Worm (Caenorhabditis elegans): Measurements from ENCODE around the gene pgp-5.

ce11 chrX:10861673-10862072 is 2.6 kb upstream of the pgp-5 start:
- TF ChIP-seq ets-4 (tag; optimal IDR thresholded peaks at IDR 0.05) = no peak
- no peak for TF ChIP-seq ceh-34 (tag; optimal IDR thresholded peaks at IDR 0.05)
- no peak for TF ChIP-seq fkh-10 (GFP tag; optimal IDR thresholded peaks at IDR 0.05)
- no peak for TF ChIP-seq unc-86 (tag; optimal IDR thresholded peaks at IDR 0.05)
- TF ChIP-seq pros-1 (tag; optimal IDR thresholded peaks at IDR 0.05) = no peak
- no peak for TF ChIP-seq ceh-30 (tag; optimal IDR thresholded peaks at IDR 0.05)
- TF ChIP-seq pqm-1 (tag; optimal IDR thresholded peaks at IDR 0.05) = no peak
- no peak for TF ChIP-seq sdc-2 (tag; optimal IDR thresholded peaks at IDR 0.05)
- no peak for TF ChIP-seq nfya-1 (tag; optimal IDR thresholded peaks at IDR 0.05)
- no peak for TF ChIP-seq unc-55 (GFP tag; optimal IDR thresholded peaks at IDR 0.05)
